Fruit fly (Drosophila melanogaster): Measurements from ENCODE around the gene tara.

Gene tara

DNA sequence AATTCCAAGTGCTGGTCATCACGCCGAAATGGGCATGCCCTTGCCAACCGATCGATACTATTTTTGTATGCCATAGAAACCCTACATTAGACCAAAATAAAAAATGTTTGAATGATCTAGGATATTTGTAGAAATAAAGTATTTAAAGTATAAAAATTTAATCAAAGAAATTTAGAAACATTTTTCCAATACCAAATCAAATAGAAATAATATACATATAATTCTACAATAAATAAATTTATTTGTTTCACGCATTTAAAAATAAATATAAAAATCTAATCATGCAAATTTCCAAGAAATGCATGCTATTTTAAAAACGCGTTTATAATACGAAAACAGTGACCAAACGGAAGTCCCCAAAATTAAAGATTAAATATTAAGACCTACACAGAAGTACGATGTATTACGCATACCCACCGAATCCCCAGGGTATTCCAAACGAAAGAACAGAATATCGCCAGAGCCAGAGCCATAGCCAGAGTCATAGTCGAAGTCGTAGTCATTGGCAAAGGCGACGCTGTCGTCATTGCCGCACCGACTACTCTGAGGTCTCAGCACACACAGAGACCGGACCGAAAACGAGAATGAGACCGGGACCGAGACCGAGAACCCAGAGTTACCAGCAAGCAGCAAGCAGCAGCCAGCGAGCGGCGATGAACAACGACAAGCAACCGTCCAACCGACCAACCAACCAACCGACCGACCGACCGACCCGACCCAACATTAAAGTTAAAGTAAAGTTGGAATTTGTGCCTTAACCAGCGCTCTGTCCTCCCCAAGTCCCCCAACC lies 16.3 kb upstream of the tara start (continued):
- peak; percentile 3; the same call in 1 of the 2 replicates for TF ChIP-seq sisA (GFP tag; IDR thresholded peaks at IDR 0.05)
- 0 out of 2 replicates have a peak, but pooled peaks have one; percentile 11 for TF ChIP-seq al (GFP tag; IDR thresholded peaks at IDR 0.05)
- TF ChIP-seq Max (GFP tag; optimal IDR thresholded peaks at IDR 0.05): peak; percentile 26
- no peak for TF ChIP-seq ttk (GFP tag; IDR thresholded peaks at IDR 0.05)
- TF ChIP-seq cwo (GFP tag; optimal IDR thresholded peaks at IDR 0.05): peak; percentile 1
- TF ChIP-seq CG31388 (GFP tag; optimal IDR thresholded peaks at IDR 0.05): no peak
- TF ChIP-seq CG1024 (GFP tag; IDR thresholded peaks at IDR 0.05): no peak
- TF ChIP-seq H15 (GFP tag; IDR thresholded peaks at IDR 0.05): 0 out of 3 replicates have a peak, but pooled peaks have one; percentile 5
- TF ChIP-seq Doc3 (GFP tag; IDR thresholded peaks at IDR 0.05; ENCODE audit: partially characterized antibody): no peak
- TF ChIP-seq kah (GFP tag; optimal IDR thresholded peaks at IDR 0.05): no peak
- TF ChIP-seq Eip74EF (GFP tag; optimal IDR thresholded peaks at IDR 0.05): no peak
- peak; percentile 24 for TF ChIP-seq CG15696 (tag; optimal IDR thresholded peaks at IDR 0.05)
- no peak for TF ChIP-seq CG4707 (GFP tag; optimal IDR thresholded peaks at IDR 0.05)
- no peak for TF ChIP-seq sqz (GFP tag; optimal IDR thresholded peaks at IDR 0.05)
- TF ChIP-seq CG6791 (GFP tag; IDR thresholded peaks at IDR 0.05; ENCODE audit: partially characterized antibody): 0 out of 3 replicates have a peak, but pooled peaks have one; percentile 29
- TF ChIP-seq CG6854 (GFP tag; optimal IDR thresholded peaks at IDR 0.05): no peak
- no peak for TF ChIP-seq ap (GFP tag; IDR thresholded peaks at IDR 0.05)
- TF ChIP-seq sima (GFP tag; optimal IDR thresholded peaks at IDR 0.05): no peak
- no peak for TF ChIP-seq jumu (GFP tag; optimal IDR thresholded peaks at IDR 0.05)
- peak in 1 of 3 experiments; percentile 40 for TF ChIP-seq Stat92E (GFP tag; optimal IDR thresholded peaks at IDR 0.05)
- peak; percentile 49 for TF ChIP-seq CG18619 (GFP tag; optimal IDR thresholded peaks at IDR 0.05)
- TF ChIP-seq CG7987 (GFP tag; optimal IDR thresholded peaks at IDR 0.05): no peak
- TF ChIP-seq CG12236 (GFP tag; optimal IDR thresholded peaks at IDR 0.05): no peak
- no peak for TF ChIP-seq CG15514 (GFP tag; optimal IDR thresholded peaks at IDR 0.05)
- TF ChIP-seq fd3F (GFP tag; optimal IDR thresholded peaks at IDR 0.05): peak; percentile 18
- TF ChIP-seq CG12155 (GFP tag; optimal IDR thresholded peaks at IDR 0.05): no peak
- peak; percentile 60 for TF ChIP-seq CG9437 (GFP tag; optimal IDR thresholded peaks at IDR 0.05)
- TF ChIP-seq HmgD (GFP tag; optimal IDR thresholded peaks at IDR 0.05): no peak
- TF ChIP-seq CG6765 (GFP tag; optimal IDR thresholded peaks at IDR 0.05): no peak
- TF ChIP-seq Med (GFP tag): peak; percentile 83
- peak; percentile 50; the same call in 2 of the 3 replicates for TF ChIP-seq Dbx (GFP tag; IDR thresholded peaks at IDR 0.05)
- TF ChIP-seq Ssrp (tag; optimal IDR thresholded peaks at IDR 0.05): peak; percentile 62
- peak; percentile 85; the same call in 2 of the 3 replicates for TF ChIP-seq CG2199 (GFP tag; IDR thresholded peaks at IDR 0.05)
- TF ChIP-seq ham (GFP tag; IDR thresholded peaks at IDR 0.05): no peak
- no peak for TF ChIP-seq Six4 (GFP tag; optimal IDR thresholded peaks at IDR 0.05)
- no peak for TF ChIP-seq CG9876 (GFP tag; optimal IDR thresholded peaks at IDR 0.05)
- TF ChIP-seq Hr3 (GFP tag; optimal IDR thresholded peaks at IDR 0.05): peak; percentile 61
- peak; percentile 41; the same call in 1 of the 2 replicates for TF ChIP-seq esg (GFP tag; conservative IDR thresholded peaks at IDR 0.05)
- TF ChIP-seq CG4360 (GFP tag; IDR thresholded peaks at IDR 0.05): no peak
- no peak for TF ChIP-seq ro (GFP tag; IDR thresholded peaks at IDR 0.05)
- 0 out of 3 replicates have a peak, but pooled peaks have one; percentile 11 for TF ChIP-seq Aef1 (GFP tag; IDR thresholded peaks at IDR 0.05)
- peak; percentile 29 for TF ChIP-seq cato (GFP tag; optimal IDR thresholded peaks at IDR 0.05; ENCODE audit: borderline replicate concordance)
- TF ChIP-seq ac (GFP tag; optimal IDR thresholded peaks at IDR 0.05): no peak
- no peak for TF ChIP-seq CG3995 (GFP tag; optimal IDR thresholded peaks at IDR 0.05)
- peak; percentile 24; the same call in 1 of the 2 replicates for TF ChIP-seq crol (GFP tag; IDR thresholded peaks at IDR 0.05)
- no peak for TF ChIP-seq pzg (GFP tag; optimal IDR thresholded peaks at IDR 0.05)
- TF ChIP-seq Lpt (GFP tag; optimal IDR thresholded peaks at IDR 0.05): no peak
- TF ChIP-seq CG8089 (GFP tag; optimal IDR thresholded peaks at IDR 0.05): no peak
- TF ChIP-seq Awh (GFP tag; IDR thresholded peaks at IDR 0.05): no peak
